Fruit fly (Drosophila melanogaster): ENCODE measurements around the gene Cp38.

Gene Cp38

DNA sequence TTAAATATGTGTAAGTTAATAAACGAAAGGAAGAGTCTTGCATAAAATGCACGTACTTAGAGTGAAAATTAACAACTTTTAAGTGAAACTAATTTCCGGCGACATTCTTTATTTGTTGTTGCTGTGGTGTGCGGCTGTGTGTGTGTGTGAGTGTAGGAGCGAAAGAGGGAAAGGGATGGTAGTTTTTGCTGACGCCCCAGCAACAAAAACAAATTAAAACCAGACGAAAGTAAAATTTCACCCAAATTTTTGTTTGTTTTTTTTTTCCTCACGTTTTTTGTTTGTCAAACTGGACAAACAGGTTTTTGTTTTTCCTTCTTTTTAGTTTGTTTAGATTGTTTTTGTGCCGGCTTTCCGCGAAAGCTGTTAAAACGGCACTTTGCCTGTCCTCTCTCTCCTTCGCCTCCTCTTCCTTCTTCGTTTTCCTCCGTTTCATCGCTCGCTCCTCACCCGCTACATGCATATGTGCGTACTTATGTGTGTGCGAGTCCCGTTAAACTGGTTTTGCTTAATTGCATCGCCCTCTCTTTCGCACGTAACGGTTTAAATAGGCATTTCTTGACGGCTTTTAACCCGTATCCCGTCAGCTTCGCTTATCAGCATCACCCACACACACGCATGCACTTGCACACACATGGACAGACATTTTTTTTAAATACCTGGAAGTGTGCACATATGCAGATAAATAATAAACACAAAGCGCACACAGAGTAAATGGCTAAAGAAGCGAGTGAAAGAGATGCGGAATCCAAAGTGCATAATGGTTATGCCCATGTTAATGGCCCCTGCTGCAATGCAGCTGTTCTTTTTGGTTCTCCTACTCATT lies 44.1 kb upstream of the Cp38 start, which contains the start of gene Miga (continued):
- TF ChIP-seq otp (GFP tag; IDR thresholded peaks at IDR 0.05): 0 out of 3 replicates have a peak, but pooled peaks have one; percentile 5
- no peak for TF ChIP-seq corto (GFP tag; optimal IDR thresholded peaks at IDR 0.05)
- TF ChIP-seq CG1832 (GFP tag; optimal IDR thresholded peaks at IDR 0.05): peak; percentile 30
- TF ChIP-seq CG7745 (tag; optimal IDR thresholded peaks at IDR 0.05): no peak
- peak; percentile 83 for TF ChIP-seq twi (tag; optimal IDR thresholded peaks at IDR 0.05)
- TF ChIP-seq CG2120 (GFP tag; optimal IDR thresholded peaks at IDR 0.05): no peak
- TF ChIP-seq CG6791 (GFP tag; IDR thresholded peaks at IDR 0.05; ENCODE audit: partially characterized antibody): no peak
- no peak for TF ChIP-seq sens-2 (GFP tag; IDR thresholded peaks at IDR 0.05)
- no peak for TF ChIP-seq CG16815 (GFP tag; optimal IDR thresholded peaks at IDR 0.05)
- TF ChIP-seq CG30431 (GFP tag; optimal IDR thresholded peaks at IDR 0.05): no peak
- TF ChIP-seq CG2129 (GFP tag; IDR thresholded peaks at IDR 0.05; ENCODE audit: partially characterized antibody): no peak
- peak in 1 of 3 experiments; percentile 53 for TF ChIP-seq Stat92E (GFP tag; optimal IDR thresholded peaks at IDR 0.05)
- TF ChIP-seq CG12104 (GFP tag; optimal IDR thresholded peaks at IDR 0.05): no peak
- no peak for TF ChIP-seq ara (GFP tag; IDR thresholded peaks at IDR 0.05)
- no peak for TF ChIP-seq grau (tag; optimal IDR thresholded peaks at IDR 0.05)
- TF ChIP-seq Opbp (GFP tag; IDR thresholded peaks at IDR 0.05; ENCODE audit: partially characterized antibody): peak; percentile 32; the same call in 1 of the 3 replicates
- no peak for TF ChIP-seq phol (tag; optimal IDR thresholded peaks at IDR 0.05)
- no peak for TF ChIP-seq CG7839 (tag; optimal IDR thresholded peaks at IDR 0.05)
- no peak for TF ChIP-seq stc (GFP tag; IDR thresholded peaks at IDR 0.05)
- TF ChIP-seq Tbp (GFP tag; optimal IDR thresholded peaks at IDR 0.05): no peak
- TF ChIP-seq gsb-n (tag; optimal IDR thresholded peaks at IDR 0.05): peak; percentile 33
- TF ChIP-seq nau (GFP tag; optimal IDR thresholded peaks at IDR 0.05): no peak
- TF ChIP-seq CG11398 (GFP tag; optimal IDR thresholded peaks at IDR 0.05): no peak
- no peak for TF ChIP-seq CG18619 (GFP tag; optimal IDR thresholded peaks at IDR 0.05)
- TF ChIP-seq slou (GFP tag; optimal IDR thresholded peaks at IDR 0.05): no peak
- no peak for TF ChIP-seq en (GFP tag; optimal IDR thresholded peaks at IDR 0.05)
- TF ChIP-seq CG7786 (GFP tag; optimal IDR thresholded peaks at IDR 0.05): no peak
- no peak for TF ChIP-seq CG4854 (GFP tag; optimal IDR thresholded peaks at IDR 0.05)
- TF ChIP-seq Drgx (GFP tag; IDR thresholded peaks at IDR 0.05): no peak; the same call in 1 of the 2 replicates
- TF ChIP-seq mam (GFP tag; optimal IDR thresholded peaks at IDR 0.05): no peak
- peak; percentile 85; the same call in 1 of the 4 replicates for TF ChIP-seq chinmo (GFP tag; IDR thresholded peaks at IDR 0.05; ENCODE audit: partially characterized antibody)
- no peak for TF ChIP-seq CG11456 (GFP tag; IDR thresholded peaks at IDR 0.05)
- no peak for TF ChIP-seq Dfd (GFP tag; optimal IDR thresholded peaks at IDR 0.05)
- TF ChIP-seq Myb (GFP tag; optimal IDR thresholded peaks at IDR 0.05): peak; percentile 2
- TF ChIP-seq hkb (optimal IDR thresholded peaks at IDR 0.05): no peak
- TF ChIP-seq hkb (GFP tag; IDR thresholded peaks at IDR 0.05): no peak
- no peak for TF ChIP-seq zfh2 (GFP tag; optimal IDR thresholded peaks at IDR 0.05)
- TF ChIP-seq CG11560 (tag; IDR thresholded peaks at IDR 0.05): no peak
- TF ChIP-seq Eip74EF (GFP tag; optimal IDR thresholded peaks at IDR 0.05): peak in 1 of 2 experiments; percentile 12
- TF ChIP-seq CG1529 (GFP tag; optimal IDR thresholded peaks at IDR 0.05): no peak
- no peak for TF ChIP-seq D19B (GFP tag; optimal IDR thresholded peaks at IDR 0.05)
- TF ChIP-seq CG14441 (GFP tag; IDR thresholded peaks at IDR 0.05): no peak
- peak; percentile 21 for TF ChIP-seq D (optimal IDR thresholded peaks at IDR 0.05)
- no peak for TF ChIP-seq D (GFP tag; optimal IDR thresholded peaks at IDR 0.05)
- no peak for TF ChIP-seq Hand (GFP tag; optimal IDR thresholded peaks at IDR 0.05)
- TF ChIP-seq gce (GFP tag; IDR thresholded peaks at IDR 0.05): no peak
- TF ChIP-seq nom (GFP tag; optimal IDR thresholded peaks at IDR 0.05): peak; percentile 62
- TF ChIP-seq CG1602 (GFP tag; optimal IDR thresholded peaks at IDR 0.05): no peak
- no peak for TF ChIP-seq CG15696 (tag; optimal IDR thresholded peaks at IDR 0.05)
